Fruit fly (Drosophila melanogaster): Measurements from ENCODE around the gene ArgRS.

Gene ArgRS

DNA sequence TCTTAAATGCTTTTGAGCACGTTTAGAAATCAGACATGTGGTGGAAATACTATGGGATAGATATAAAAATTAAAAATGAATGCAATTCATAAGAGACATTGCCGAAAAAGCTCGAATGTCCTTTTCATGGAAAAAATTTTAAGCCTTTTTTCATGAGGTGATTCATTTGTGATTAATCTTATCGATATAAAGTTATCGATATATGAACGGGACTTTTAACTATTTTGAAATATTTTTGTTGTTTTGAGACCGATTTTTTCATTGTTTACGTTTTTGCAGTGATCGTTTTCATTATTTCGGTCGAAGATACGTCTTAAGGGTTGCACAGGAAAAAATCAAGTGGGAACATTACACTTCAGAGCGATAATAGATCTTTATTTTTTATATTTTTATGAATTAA, 15.4 kb upstream of the ArgRS start, which contains the start of gene AlkB:
AlkB (minus strand) TSS at position 101 of the 400 bp plus-strand sequence.
- TF ChIP-seq CG8159 (tag; optimal IDR thresholded peaks at IDR 0.05) (no peak), Pif1A (GFP tag; optimal IDR thresholded peaks at IDR 0.05) (no peak), CG4496 (GFP tag; IDR thresholded peaks at IDR 0.05) (no peak), Pif1B (GFP tag; optimal IDR thresholded peaks at IDR 0.05) (no peak), CG17806 (tag; optimal IDR thresholded peaks at IDR 0.05) (no peak), Snoo (tag; optimal IDR thresholded peaks at IDR 0.05) (no peak), CG32121 (GFP tag; IDR thresholded peaks at IDR 0.05) (no peak), fd96Ca (GFP tag; IDR thresholded peaks at IDR 0.05) (no peak), CG14655 (GFP tag; optimal IDR thresholded peaks at IDR 0.05) (no peak), EcR (GFP tag; optimal IDR thresholded peaks at IDR 0.05) (no peak), CG8301 (tag; optimal IDR thresholded peaks at IDR 0.05) (no peak), CG15710 (tag; optimal IDR thresholded peaks at IDR 0.05) (no peak), CG10348 (GFP tag; IDR thresholded peaks at IDR 0.05) (no peak), CG9948 (tag; optimal IDR thresholded peaks at IDR 0.05) (no peak), CG34367 (tag; optimal IDR thresholded peaks at IDR 0.05) (no peak), rn (GFP tag; IDR thresholded peaks at IDR 0.05) (no peak)

DNA sequence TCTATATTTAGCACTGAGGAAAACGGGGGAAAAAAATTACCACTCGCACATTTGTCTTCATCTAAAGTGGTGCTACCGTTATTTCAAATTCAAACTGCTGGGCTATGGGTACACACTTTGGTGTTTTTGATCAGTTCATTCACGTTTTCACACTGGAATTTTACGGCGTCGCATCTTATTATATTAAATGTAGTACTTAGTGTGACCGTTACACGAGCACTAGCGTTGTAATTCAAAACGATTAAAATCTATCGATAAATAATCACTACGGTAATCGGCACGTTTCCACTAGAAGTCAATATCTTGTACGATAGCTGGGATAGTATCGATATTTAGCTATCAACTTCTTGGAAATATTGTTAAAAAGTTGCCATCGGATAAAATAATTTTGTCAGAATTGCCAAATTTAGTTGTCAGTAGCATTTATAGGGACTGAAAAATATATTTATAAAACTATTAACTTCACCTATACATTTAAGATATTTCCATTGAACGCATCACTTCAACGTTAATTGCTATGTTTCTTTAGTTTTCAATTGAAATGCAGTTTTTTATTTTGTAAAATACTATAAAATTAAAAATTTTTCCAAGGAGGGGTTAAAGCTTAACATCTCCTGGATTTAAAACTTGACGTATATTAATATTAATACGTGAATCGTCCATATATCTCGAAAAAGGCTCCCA, 13.8 kb upstream of the ArgRS start, which contains the start of the genes CG46440 and Myb:
CG46440 (minus strand) TSS at position 223 of the 684 bp plus-strand sequence.
Myb (minus strand) TSS at position 223 of the 684 bp plus-strand sequence.
- TF ChIP-seq Ets98B (GFP tag; IDR thresholded peaks at IDR 0.05) (0 out of 2 replicates have a peak, but pooled peaks have one; percentile 7), rn (GFP tag; IDR thresholded peaks at IDR 0.05) (no peak), Snoo (tag; optimal IDR thresholded peaks at IDR 0.05) (no peak), CG12605 (GFP tag; IDR thresholded peaks at IDR 0.05) (no peak), CG17806 (tag; optimal IDR thresholded peaks at IDR 0.05) (no peak), EcR (GFP tag; optimal IDR thresholded peaks at IDR 0.05) (no peak), CG8301 (tag; optimal IDR thresholded peaks at IDR 0.05) (no peak), CG8159 (tag; optimal IDR thresholded peaks at IDR 0.05) (no peak), CG13204 (GFP tag; optimal IDR thresholded peaks at IDR 0.05) (no peak), D1 (tag; optimal IDR thresholded peaks at IDR 0.05) (no peak), gl (tag; optimal IDR thresholded peaks at IDR 0.05) (no peak), CG15710 (tag; optimal IDR thresholded peaks at IDR 0.05) (no peak), CG9948 (tag; optimal IDR thresholded peaks at IDR 0.05) (no peak), CG4496 (GFP tag; IDR thresholded peaks at IDR 0.05) (0 out of 3 replicates have a peak, but pooled peaks have one; percentile 29), Pif1A (GFP tag; optimal IDR thresholded peaks at IDR 0.05) (no peak)

DNA sequence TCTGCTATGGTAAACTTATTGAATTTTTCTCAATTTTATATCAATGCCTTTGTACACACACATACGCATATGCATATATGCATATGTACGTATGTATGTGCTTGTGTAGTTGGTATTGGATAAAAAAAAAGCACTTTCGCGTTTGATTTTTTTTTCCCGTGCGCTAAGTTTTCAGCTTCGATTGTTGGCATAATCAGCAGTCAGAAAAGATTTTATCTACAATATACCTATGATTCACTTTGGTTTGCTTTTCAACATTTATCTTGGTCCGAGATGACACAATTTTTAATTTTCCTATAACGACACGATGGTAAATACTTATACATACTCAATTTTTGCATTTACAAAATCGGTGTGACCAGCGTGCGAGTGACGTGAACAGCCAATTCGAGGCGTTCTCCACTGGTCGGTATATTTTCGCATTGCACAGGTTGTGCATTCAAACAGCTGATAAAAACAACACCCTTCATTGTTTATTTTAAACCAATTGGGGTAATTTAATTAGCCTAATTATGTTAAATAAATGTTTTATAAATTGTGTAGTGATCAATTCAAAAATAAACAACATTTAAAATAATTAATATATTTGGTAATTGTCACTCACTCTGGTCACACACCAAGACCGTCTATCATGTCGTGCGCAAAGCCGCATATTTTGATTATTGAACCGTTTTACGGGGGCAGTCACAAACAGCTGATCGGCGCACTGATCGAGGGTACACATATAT, 9.0 kb upstream of the ArgRS start, which contains the start of the genes UBL3 and CG15914:
UBL3 (minus strand) TSS at position 361 of the 728 bp plus-strand sequence.
CG15914 (plus strand) TSS at position 607 of the 728 bp plus-strand sequence.
- TF ChIP-seq Pif1B (GFP tag; optimal IDR thresholded peaks at IDR 0.05) (peak; percentile 25), EcR (GFP tag; optimal IDR thresholded peaks at IDR 0.05) (no peak)

DNA sequence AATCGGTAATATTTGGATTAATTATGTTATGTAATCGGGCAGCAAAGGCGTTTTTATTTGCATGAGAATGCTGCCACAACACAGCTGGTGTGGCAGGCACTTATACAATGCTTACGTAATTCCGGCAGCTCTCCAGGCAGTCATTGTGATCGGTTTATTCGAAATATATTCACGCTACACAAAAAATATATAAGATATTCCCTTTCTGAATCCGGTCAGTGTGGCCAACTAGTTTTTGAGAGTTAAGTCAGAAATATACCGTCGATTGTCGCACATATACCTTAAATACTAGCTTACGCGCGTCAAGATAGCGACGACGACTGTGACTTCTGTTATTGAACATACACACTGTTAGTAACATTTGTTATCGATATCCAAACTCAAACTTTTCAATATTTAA, 5.1 kb upstream of the ArgRS start, which contains the start of gene sun:
sun (minus strand) TSS at position 238 of the 400 bp plus-strand sequence.
- TF ChIP-seq rn (GFP tag; IDR thresholded peaks at IDR 0.05) (no peak), CG9948 (tag; optimal IDR thresholded peaks at IDR 0.05) (no peak), CG14655 (GFP tag; optimal IDR thresholded peaks at IDR 0.05) (no peak), EcR (GFP tag; optimal IDR thresholded peaks at IDR 0.05) (no peak), Snoo (tag; optimal IDR thresholded peaks at IDR 0.05) (no peak), CG15710 (tag; optimal IDR thresholded peaks at IDR 0.05) (no peak), D1 (tag; optimal IDR thresholded peaks at IDR 0.05) (no peak), CG12605 (GFP tag; IDR thresholded peaks at IDR 0.05) (no peak), CG13204 (GFP tag; optimal IDR thresholded peaks at IDR 0.05) (no peak), CG4496 (GFP tag; IDR thresholded peaks at IDR 0.05) (no peak), CG34367 (tag; optimal IDR thresholded peaks at IDR 0.05) (no peak), Pif1A (GFP tag; optimal IDR thresholded peaks at IDR 0.05) (no peak), CG8301 (tag; optimal IDR thresholded peaks at IDR 0.05) (no peak), CG10348 (GFP tag; IDR thresholded peaks at IDR 0.05) (no peak), Pif1B (GFP tag; optimal IDR thresholded peaks at IDR 0.05) (no peak), CG8159 (tag; optimal IDR thresholded peaks at IDR 0.05) (no peak), fd96Ca (GFP tag; IDR thresholded peaks at IDR 0.05) (no peak), CG17806 (tag; optimal IDR thresholded peaks at IDR 0.05) (no peak), Ets98B (GFP tag; IDR thresholded peaks at IDR 0.05) (no peak), gl (tag; optimal IDR thresholded peaks at IDR 0.05) (no peak)

DNA sequence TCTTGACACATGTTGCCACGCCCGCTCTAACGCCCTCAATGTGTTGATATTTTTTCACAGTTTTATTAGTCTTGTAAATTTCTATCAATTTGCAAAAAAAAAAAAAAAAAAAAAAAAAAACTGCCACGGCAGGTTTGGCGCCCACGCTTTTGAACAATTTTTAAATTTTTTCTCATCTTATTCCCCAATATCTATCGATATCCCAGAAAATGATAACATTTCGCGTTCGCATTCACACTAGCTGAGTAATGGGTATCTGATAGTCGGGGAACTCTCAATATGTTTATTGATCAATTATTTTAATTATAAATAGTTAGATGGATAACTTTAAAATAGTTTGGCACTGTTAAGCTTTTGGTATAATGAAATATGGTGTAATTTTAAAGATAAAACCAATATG, 2.6 kb downstream of the ArgRS start:
- no peak for TF ChIP-seq CG8159 (tag; optimal IDR thresholded peaks at IDR 0.05)
- no peak for TF ChIP-seq Pif1B (GFP tag; optimal IDR thresholded peaks at IDR 0.05)
- TF ChIP-seq D1 (tag; optimal IDR thresholded peaks at IDR 0.05), result no peak
- no peak for TF ChIP-seq CG32121 (GFP tag; IDR thresholded peaks at IDR 0.05)
- TF ChIP-seq CG13204 (GFP tag; optimal IDR thresholded peaks at IDR 0.05), result no peak
- no peak for TF ChIP-seq Snoo (tag; optimal IDR thresholded peaks at IDR 0.05)
- no peak for TF ChIP-seq CG15710 (tag; optimal IDR thresholded peaks at IDR 0.05)
- TF ChIP-seq CG17806 (tag; optimal IDR thresholded peaks at IDR 0.05), result no peak
- no peak for TF ChIP-seq CG10348 (GFP tag; IDR thresholded peaks at IDR 0.05)
- no peak for TF ChIP-seq CG4496 (GFP tag; IDR thresholded peaks at IDR 0.05)
- no peak for TF ChIP-seq CG12605 (GFP tag; IDR thresholded peaks at IDR 0.05)
- TF ChIP-seq fd96Ca (GFP tag; IDR thresholded peaks at IDR 0.05), result no peak

All from whole organism, pupa.